Fruit fly (Drosophila melanogaster): ENCODE results near the gene Nedd4.

Gene Nedd4

DNA sequence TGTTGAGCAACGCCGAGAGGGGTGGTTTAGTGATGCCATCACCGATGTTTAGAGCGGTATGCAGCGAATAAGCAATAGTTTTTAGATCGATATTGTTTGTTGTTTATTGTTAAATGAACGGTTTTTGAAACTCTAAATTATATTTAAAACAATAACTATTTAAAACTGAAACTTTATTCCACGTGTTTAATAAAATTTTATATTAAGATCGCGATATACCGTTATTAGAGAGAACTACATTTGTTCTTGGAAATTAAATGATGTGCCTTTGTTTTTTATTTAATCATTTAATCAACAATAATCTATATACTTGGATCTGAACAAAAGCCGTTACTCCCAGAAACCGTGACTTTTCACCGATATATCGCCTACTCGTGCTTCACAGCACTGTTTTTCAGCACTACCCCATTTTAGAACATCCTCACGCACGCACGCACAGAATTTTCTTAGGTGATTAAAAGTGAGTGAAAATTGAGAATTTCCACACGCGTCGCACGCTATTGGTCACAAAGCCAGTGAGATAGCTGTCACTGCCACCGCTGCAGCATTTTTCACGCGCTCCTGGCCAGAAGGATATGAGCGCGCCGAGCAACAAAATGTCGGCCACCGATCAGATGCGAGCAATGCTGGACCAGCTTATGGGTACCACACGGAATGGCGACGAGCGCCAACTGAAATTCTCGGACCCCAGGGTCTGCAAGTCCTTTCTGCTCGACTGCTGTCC is 15.8 kb upstream of the Nedd4 start, which contains the start of the genes U4-U6-60K and CG7564 (continued):
- TF ChIP-seq her (GFP tag; optimal IDR thresholded peaks at IDR 0.05) = no peak
- TF ChIP-seq CkIIα-i1 (GFP tag; IDR thresholded peaks at IDR 0.05) = no peak
- TF ChIP-seq CG11085 (GFP tag; IDR thresholded peaks at IDR 0.05) = peak; percentile 42
- TF ChIP-seq abd-A (tag; optimal IDR thresholded peaks at IDR 0.05) = no peak
- peak; percentile 61 for TF ChIP-seq CG1602 (GFP tag; optimal IDR thresholded peaks at IDR 0.05)
- TF ChIP-seq E2f2 (GFP tag; IDR thresholded peaks at IDR 0.05) = no peak
- no peak for TF ChIP-seq wdn (GFP tag; IDR thresholded peaks at IDR 0.05)
- no peak for TF ChIP-seq Gsc (GFP tag; IDR thresholded peaks at IDR 0.05)
- TF ChIP-seq Mrtf (GFP tag; IDR thresholded peaks at IDR 0.05) = peak; percentile 49; the same call in 1 of the 3 replicates
- TF ChIP-seq Scr (GFP tag; IDR thresholded peaks at IDR 0.05; ENCODE audit: partially characterized antibody) = peak; percentile 97
- peak; percentile 41 for TF ChIP-seq CG10274 (GFP tag; optimal IDR thresholded peaks at IDR 0.05)
- TF ChIP-seq repo (GFP tag; optimal IDR thresholded peaks at IDR 0.05) = no peak
- TF ChIP-seq z (GFP tag; IDR thresholded peaks at IDR 0.05) = peak; percentile 65; the same call in 2 of the 3 replicates
- no peak for TF ChIP-seq Optix (GFP tag; IDR thresholded peaks at IDR 0.05)
- TF ChIP-seq Dad (GFP tag; optimal IDR thresholded peaks at IDR 0.05) = peak; percentile 22
- TF ChIP-seq CG14441 (GFP tag; IDR thresholded peaks at IDR 0.05) = no peak
- no peak for TF ChIP-seq Spps (tag; optimal IDR thresholded peaks at IDR 0.05)
- TF ChIP-seq oc (tag; optimal IDR thresholded peaks at IDR 0.05) = no peak
- peak; percentile 38; the same call in 1 of the 2 replicates for TF ChIP-seq Dref (GFP tag; IDR thresholded peaks at IDR 0.05)
- TF ChIP-seq CG17359 (tag; optimal IDR thresholded peaks at IDR 0.05) = peak; percentile 9
- TF ChIP-seq CG42726 (GFP tag; IDR thresholded peaks at IDR 0.05; ENCODE audit: partially characterized antibody) = peak; percentile 98
- no peak for TF ChIP-seq Fer1 (GFP tag; optimal IDR thresholded peaks at IDR 0.05)
- TF ChIP-seq salm (tag; optimal IDR thresholded peaks at IDR 0.05) = no peak
- no peak for TF ChIP-seq CG1529 (GFP tag; optimal IDR thresholded peaks at IDR 0.05)
- TF ChIP-seq ato (GFP tag; IDR thresholded peaks at IDR 0.05; ENCODE audit: partially characterized antibody) = peak; percentile 84
- TF ChIP-seq nmo (GFP tag; optimal IDR thresholded peaks at IDR 0.05) = peak; percentile 81
- TF ChIP-seq az2 (GFP tag; optimal IDR thresholded peaks at IDR 0.05) = peak; percentile 43
- TF ChIP-seq CG17328 (GFP tag; IDR thresholded peaks at IDR 0.05) = no peak; the same call in 1 of the 2 replicates
- peak; percentile 48; the same call in 1 of the 2 replicates for TF ChIP-seq klu (GFP tag; IDR thresholded peaks at IDR 0.05)
- no peak for TF ChIP-seq danr (GFP tag; IDR thresholded peaks at IDR 0.05)
- 0 out of 2 replicates have a peak, but pooled peaks have one; percentile 43 for TF ChIP-seq CG11247 (GFP tag; IDR thresholded peaks at IDR 0.05)
- TF ChIP-seq Ptx1 (GFP tag; IDR thresholded peaks at IDR 0.05) = peak; percentile 53; the same call in 1 of the 2 replicates
- TF ChIP-seq CG6272 (GFP tag; IDR thresholded peaks at IDR 0.05) = peak; percentile 41; the same call in 1 of the 2 replicates
- TF ChIP-seq CG10321 (GFP tag; IDR thresholded peaks at IDR 0.05) = no peak
- TF ChIP-seq Blimp-1 (GFP tag; optimal IDR thresholded peaks at IDR 0.05) = peak; percentile 22
- peak; percentile 31 for TF ChIP-seq CG3065 (GFP tag; optimal IDR thresholded peaks at IDR 0.05)
- TF ChIP-seq E2f1 (GFP tag; IDR thresholded peaks at IDR 0.05) = no peak
- no peak for TF ChIP-seq HmgD (GFP tag; optimal IDR thresholded peaks at IDR 0.05)
- no peak for TF ChIP-seq Kr (GFP tag; optimal IDR thresholded peaks at IDR 0.05)
- peak; percentile 6 for TF ChIP-seq CG9797 (GFP tag; optimal IDR thresholded peaks at IDR 0.05)
- TF ChIP-seq Abd-B (GFP tag; optimal IDR thresholded peaks at IDR 0.05) = peak; percentile 63
- peak in 1 of 2 experiments; percentile 8 for TF ChIP-seq bsh (GFP tag; optimal IDR thresholded peaks at IDR 0.05)
- no peak for TF ChIP-seq kah (GFP tag; optimal IDR thresholded peaks at IDR 0.05)
- TF ChIP-seq HLHmδ (GFP tag; optimal IDR thresholded peaks at IDR 0.05) = no peak
- peak; percentile 60 for TF ChIP-seq CG7839 (tag; optimal IDR thresholded peaks at IDR 0.05)
- TF ChIP-seq Adf1 (GFP tag; IDR thresholded peaks at IDR 0.05) = no peak
- TF ChIP-seq nerfin-2 (GFP tag; IDR thresholded peaks at IDR 0.05; ENCODE audit: partially characterized antibody) = peak; percentile 96
- no peak for TF ChIP-seq CG12236 (GFP tag; optimal IDR thresholded peaks at IDR 0.05)
- no peak; the same call in 1 of the 2 replicates for TF ChIP-seq toy (GFP tag; IDR thresholded peaks at IDR 0.05)
